Fruit fly (Drosophila melanogaster): ENCODE measurements around the gene Ype.
A peak's percentile ranks its signal among the peaks of the same experiment; 100 is the strongest.

The Ype gene

dm6 chrX:13397610-13398009 is 10.4 kb upstream of the Ype start:
- TF ChIP-seq Ets96B (tag; optimal IDR thresholded peaks at IDR 0.05) (no peak), Eip93F (GFP tag; optimal IDR thresholded peaks at IDR 0.05) (no peak), CG15336 (GFP tag; IDR thresholded peaks at IDR 0.05) (no peak), esn (GFP tag; optimal IDR thresholded peaks at IDR 0.05) (no peak), acj6 (GFP tag; optimal IDR thresholded peaks at IDR 0.05) (no peak), CG6808 (GFP tag; optimal IDR thresholded peaks at IDR 0.05) (no peak), Lpt (GFP tag; optimal IDR thresholded peaks at IDR 0.05) (no peak), fd85E (GFP tag; optimal IDR thresholded peaks at IDR 0.05) (no peak), ss (GFP tag; optimal IDR thresholded peaks at IDR 0.05) (no peak), Blimp-1 (GFP tag; optimal IDR thresholded peaks at IDR 0.05) (no peak), cyc (GFP tag; optimal IDR thresholded peaks at IDR 0.05) (no peak), Gug (GFP tag; IDR thresholded peaks at IDR 0.05) (no peak), lz (GFP tag; optimal IDR thresholded peaks at IDR 0.05) (no peak), eg (GFP tag; IDR thresholded peaks at IDR 0.05) (no peak), CG7368 (GFP tag; optimal IDR thresholded peaks at IDR 0.05) (no peak), CG11902 (GFP tag; optimal IDR thresholded peaks at IDR 0.05) (no peak)

- TF ChIP-seq Ets96B (tag; optimal IDR thresholded peaks at IDR 0.05) (peak; percentile 26), CG6276 (GFP tag; optimal IDR thresholded peaks at IDR 0.05) (peak; percentile 78), pdm3 (GFP tag; optimal IDR thresholded peaks at IDR 0.05) (peak; percentile 64), CG6792 (GFP tag; optimal IDR thresholded peaks at IDR 0.05) (peak; percentile 64), Sox14 (GFP tag; optimal IDR thresholded peaks at IDR 0.05) (peak; percentile 60), esn (GFP tag; optimal IDR thresholded peaks at IDR 0.05) (peak; percentile 84), Eip93F (GFP tag; optimal IDR thresholded peaks at IDR 0.05) (no peak), CG16779 (tag; optimal IDR thresholded peaks at IDR 0.05) (peak; percentile 52), Smox (GFP tag; optimal IDR thresholded peaks at IDR 0.05) (peak; percentile 59), CG3032 (tag; optimal IDR thresholded peaks at IDR 0.05) (peak; percentile 12), CG10631 (GFP tag; optimal IDR thresholded peaks at IDR 0.05) (peak; percentile 67), vri (GFP tag; optimal IDR thresholded peaks at IDR 0.05) (peak; percentile 49), CG32006 (GFP tag; optimal IDR thresholded peaks at IDR 0.05) (peak; percentile 87), eg (GFP tag; IDR thresholded peaks at IDR 0.05) (peak; percentile 53; the same call in 2 of the 3 replicates), Eip78C (GFP tag) (peak; percentile 86), CG8632 (GFP tag; optimal IDR thresholded peaks at IDR 0.05) (peak; percentile 66), CG11762 (GFP tag; optimal IDR thresholded peaks at IDR 0.05; ENCODE audit: insufficient read depth) (peak; percentile 40), CG3919 (GFP tag; optimal IDR thresholded peaks at IDR 0.05) (peak; percentile 55), CG9139 (GFP tag; optimal IDR thresholded peaks at IDR 0.05) (no peak), lz (GFP tag; optimal IDR thresholded peaks at IDR 0.05) (peak; percentile 66), Hr4 (GFP tag; optimal IDR thresholded peaks at IDR 0.05) (peak; percentile 65), ss (GFP tag; optimal IDR thresholded peaks at IDR 0.05) (peak; percentile 34 to 35), fkh (GFP tag; optimal IDR thresholded peaks at IDR 0.05) (peak; percentile 4), salr (GFP tag; optimal IDR thresholded peaks at IDR 0.05) (peak in 1 of 2 experiments; percentile 70), CG11294 (GFP tag; IDR thresholded peaks at IDR 0.05) (peak; percentile 22; the same call in 1 of the 2 replicates), dsx (GFP tag; optimal IDR thresholded peaks at IDR 0.05; ENCODE audit: poor library complexity, severe bottlenecking) (peak; percentile 26), fd59A (GFP tag; optimal IDR thresholded peaks at IDR 0.05) (peak; percentile 10), CG8319 (GFP tag; optimal IDR thresholded peaks at IDR 0.05) (peak; percentile 25), OdsH (GFP tag; optimal IDR thresholded peaks at IDR 0.05) (peak; percentile 62), Hr39 (GFP tag; optimal IDR thresholded peaks at IDR 0.05) (peak; percentile 67), net (GFP tag; optimal IDR thresholded peaks at IDR 0.05) (peak; percentile 68), Sox102F (GFP tag; optimal IDR thresholded peaks at IDR 0.05) (peak; percentile 69), fd85E (GFP tag; optimal IDR thresholded peaks at IDR 0.05) (no peak), Eip75B (GFP tag; optimal IDR thresholded peaks at IDR 0.05) (peak; percentile 28), Met (GFP tag; optimal IDR thresholded peaks at IDR 0.05) (peak; percentile 72), dac (GFP tag; optimal IDR thresholded peaks at IDR 0.05) (peak; percentile 42), CG8119 (GFP tag; IDR thresholded peaks at IDR 0.05) (peak; percentile 38; the same call in 2 of the 3 replicates), Blimp-1 (GFP tag; optimal IDR thresholded peaks at IDR 0.05) (peak; percentile 57), acj6 (GFP tag; optimal IDR thresholded peaks at IDR 0.05) (peak; percentile 66), CG6808 (GFP tag; optimal IDR thresholded peaks at IDR 0.05) (peak; percentile 45), CG4318 (GFP tag; optimal IDR thresholded peaks at IDR 0.05) (peak; percentile 74), cyc (GFP tag; optimal IDR thresholded peaks at IDR 0.05) (peak; percentile 60)
Observed at dm6 chrX:13396378-13397099, 9.3 kb upstream of the Ype start, which contains the start of gene Bcat. TSS of gene Bcat (plus strand) at chrX:13396899.
